Worm (Caenorhabditis elegans): ENCODE results near the gene pals-28.

Gene pals-28

DNA sequence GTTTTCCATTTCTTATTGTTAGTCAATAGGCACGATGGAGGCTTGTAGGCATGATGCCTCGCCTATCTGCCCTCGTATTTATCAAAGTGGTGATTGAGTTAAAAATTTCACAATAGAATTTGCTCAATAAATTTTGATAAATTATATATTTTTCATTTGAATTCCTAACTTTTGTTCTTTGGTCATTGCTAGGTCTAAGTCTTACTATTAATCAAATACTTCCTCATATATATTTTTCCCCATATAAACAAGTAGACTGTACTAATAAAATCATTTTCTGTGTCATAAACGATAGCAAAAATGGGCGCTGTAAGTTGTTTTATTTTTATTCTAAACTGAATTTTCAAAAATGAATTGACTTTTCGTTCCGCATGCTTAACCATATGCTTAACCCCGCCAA lies at the start of gene pals-28:
pals-28 (plus strand) TSS at position 301 of the 400 bp plus-strand sequence.
- TF ChIP-seq W03F9.2 (tag; optimal IDR thresholded peaks at IDR 0.05) (no peak), dao-5 (tag; optimal IDR thresholded peaks at IDR 0.05) (no peak), him-1 (tag; optimal IDR thresholded peaks at IDR 0.05) (no peak)

DNA sequence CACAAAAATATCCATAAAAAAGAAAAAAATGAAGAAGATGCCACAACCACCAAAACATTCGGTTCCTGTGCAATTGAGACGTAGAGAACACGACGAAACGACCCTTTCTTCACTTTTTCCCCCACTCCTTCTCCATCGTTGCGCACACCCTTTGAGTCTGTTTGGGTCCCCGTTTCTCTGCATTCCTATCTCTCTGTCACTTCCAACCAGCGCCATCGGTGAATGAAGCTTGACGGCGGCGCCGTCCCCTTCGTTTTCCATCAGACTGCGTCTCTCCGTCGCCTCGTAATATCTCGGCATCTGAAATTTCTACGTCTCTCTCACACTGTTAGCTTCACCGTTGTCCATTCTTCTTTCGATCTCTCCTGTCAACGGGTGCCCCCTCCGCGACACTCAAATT lies 49.0 kb upstream of the pals-28 start:
- TF ChIP-seq him-1 (tag; optimal IDR thresholded peaks at IDR 0.05): no peak
- TF ChIP-seq dao-5 (tag; optimal IDR thresholded peaks at IDR 0.05): no peak
- TF ChIP-seq W03F9.2 (tag; optimal IDR thresholded peaks at IDR 0.05): peak; percentile 27

DNA sequence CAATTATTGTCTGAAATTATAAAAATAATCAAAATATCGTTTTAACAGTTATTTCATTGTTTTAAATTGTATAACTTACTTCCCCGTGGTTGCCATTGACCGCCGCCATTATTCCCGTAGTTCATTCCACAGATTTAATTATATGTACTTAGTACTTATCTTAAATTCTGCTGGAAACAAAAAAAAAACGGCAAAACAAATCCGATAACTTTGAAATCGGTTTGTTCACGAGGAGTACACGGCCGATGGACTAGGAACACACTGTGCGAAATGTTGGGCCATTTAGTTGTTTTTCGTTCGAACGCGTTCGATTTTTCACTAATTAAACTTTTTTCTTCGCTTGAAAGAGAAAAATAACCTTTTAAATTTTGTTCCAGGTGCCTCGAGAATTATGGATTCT lies 41.5 kb upstream of the pals-28 start, which contains the start of the genes B0285.3 and lcmt-1:
B0285.3 (minus strand) TSS at position 267 of the 400 bp plus-strand sequence.
lcmt-1 (plus strand) TSS at position 377 of the 400 bp plus-strand sequence.
- TF ChIP-seq W03F9.2 (tag; optimal IDR thresholded peaks at IDR 0.05): peak; percentile 55
- TF ChIP-seq dao-5 (tag; optimal IDR thresholded peaks at IDR 0.05): no peak

DNA sequence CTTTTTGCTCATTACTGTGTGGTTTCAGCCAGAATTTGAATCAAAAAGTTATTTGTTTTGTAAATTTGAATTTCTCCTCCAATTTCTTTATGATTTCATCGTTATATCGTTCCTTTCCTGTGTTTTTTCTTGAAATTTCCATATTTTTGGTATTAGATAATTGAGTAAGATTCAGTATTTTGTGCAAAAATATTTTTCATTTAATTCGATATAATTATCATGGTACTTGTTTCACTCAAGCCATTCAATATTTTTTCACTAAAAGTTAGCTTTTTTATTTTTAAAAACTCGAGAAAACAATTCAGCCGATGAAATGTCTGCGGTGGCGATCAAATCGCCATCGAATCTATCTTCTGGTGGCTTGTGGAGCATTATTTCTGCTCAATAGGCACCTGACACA lies 39.6 kb upstream of the pals-28 start, which contains the start of gene hse-5:
hse-5 (plus strand) TSS at position 301 of the 400 bp plus-strand sequence.
- TF ChIP-seq dao-5 (tag; optimal IDR thresholded peaks at IDR 0.05) (no peak), him-1 (tag; optimal IDR thresholded peaks at IDR 0.05) (no peak), W03F9.2 (tag; optimal IDR thresholded peaks at IDR 0.05) (no peak)

DNA sequence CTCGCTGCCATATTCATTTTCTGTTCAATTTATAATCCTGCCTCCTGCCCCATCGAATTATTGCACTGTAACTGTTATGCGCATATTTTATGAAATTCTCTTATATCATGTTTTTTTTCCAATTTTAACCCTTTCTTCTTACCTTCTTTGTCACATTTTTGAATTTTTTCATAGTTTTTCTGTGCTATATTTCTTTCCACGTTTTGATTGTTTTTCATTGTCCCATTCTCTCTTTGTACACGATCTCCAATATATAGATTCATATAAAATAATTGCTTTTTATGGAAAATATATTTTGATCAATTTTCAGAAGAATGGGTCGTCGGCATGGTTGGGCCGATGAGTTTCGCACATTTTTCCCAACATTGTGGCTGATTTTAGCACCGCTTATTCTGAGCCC lies 34.8 kb upstream of the pals-28 start, which contains the start of gene B0285.6:
B0285.6 (plus strand) TSS at position 301 of the 400 bp plus-strand sequence.
- TF ChIP-seq W03F9.2 (tag; optimal IDR thresholded peaks at IDR 0.05) (no peak), him-1 (tag; optimal IDR thresholded peaks at IDR 0.05) (no peak), dao-5 (tag; optimal IDR thresholded peaks at IDR 0.05) (no peak)

DNA sequence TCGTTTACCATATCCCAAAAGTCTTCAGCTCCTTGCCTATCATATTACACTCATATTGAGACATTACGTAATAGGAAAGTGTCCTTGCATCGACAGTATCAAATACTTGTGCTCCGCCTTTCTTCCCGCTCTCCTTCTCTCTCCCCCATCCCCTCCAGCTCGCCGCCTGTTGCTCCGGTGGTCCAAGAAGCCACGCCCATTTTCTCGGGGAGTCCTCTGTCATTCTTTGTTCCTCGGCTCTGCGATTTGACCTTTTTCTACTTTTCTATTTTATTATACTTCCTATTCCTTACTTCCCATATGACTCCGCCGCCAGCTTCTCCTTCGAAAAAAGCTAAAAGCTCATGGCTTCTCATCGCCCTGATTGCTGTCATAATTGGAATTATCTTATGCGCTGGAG lies 28.2 kb upstream of the pals-28 start, which contains the start of gene mnp-1:
mnp-1 (plus strand) TSS at position 211 of the 400 bp plus-strand sequence.
- TF ChIP-seq him-1 (tag; optimal IDR thresholded peaks at IDR 0.05) (no peak), W03F9.2 (tag; optimal IDR thresholded peaks at IDR 0.05) (no peak), dao-5 (tag; optimal IDR thresholded peaks at IDR 0.05) (no peak)

DNA sequence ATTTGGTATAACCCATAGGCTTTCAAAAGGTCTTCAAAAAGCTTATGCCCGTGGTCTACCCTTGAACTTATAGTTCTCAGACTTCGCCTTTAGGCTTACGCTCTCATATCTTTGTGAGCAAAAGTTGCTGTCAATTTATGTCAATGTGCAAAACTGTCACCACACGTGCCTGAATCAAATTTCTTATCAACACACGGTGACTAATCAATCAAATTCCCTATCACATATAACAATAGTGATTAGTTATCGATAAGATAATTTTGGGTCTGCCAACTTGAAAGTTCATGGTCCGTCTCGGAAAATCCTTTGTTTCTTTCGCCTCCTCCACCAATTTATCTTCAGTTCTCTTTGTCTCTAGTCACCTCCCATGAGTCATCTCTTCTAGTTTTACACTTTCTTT lies 27.1 kb upstream of the pals-28 start:
- TF ChIP-seq him-1 (tag; optimal IDR thresholded peaks at IDR 0.05) (no peak), dao-5 (tag; optimal IDR thresholded peaks at IDR 0.05) (no peak), W03F9.2 (tag; optimal IDR thresholded peaks at IDR 0.05) (no peak)

DNA sequence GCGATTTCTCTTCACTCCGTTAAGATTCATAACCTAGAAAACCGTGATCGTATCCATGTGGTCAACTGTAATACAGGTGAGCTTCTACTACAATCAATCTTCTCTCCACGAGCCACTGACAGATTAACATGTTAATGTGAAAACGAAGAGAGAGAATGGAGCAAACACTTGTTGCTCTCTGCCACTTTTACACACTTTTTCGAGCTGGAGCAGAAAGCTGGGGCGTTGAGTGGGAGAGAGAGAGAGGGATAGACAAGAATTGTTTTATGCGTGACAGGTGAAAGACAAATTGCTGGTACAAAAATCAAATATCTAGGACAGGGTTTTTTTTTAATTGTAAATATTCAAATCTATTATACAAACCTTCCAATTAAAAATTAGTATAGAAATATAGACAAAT lies 26.2 kb upstream of the pals-28 start:
- TF ChIP-seq W03F9.2 (tag; optimal IDR thresholded peaks at IDR 0.05) (no peak), him-1 (tag; optimal IDR thresholded peaks at IDR 0.05) (no peak), dao-5 (tag; optimal IDR thresholded peaks at IDR 0.05) (no peak)

DNA sequence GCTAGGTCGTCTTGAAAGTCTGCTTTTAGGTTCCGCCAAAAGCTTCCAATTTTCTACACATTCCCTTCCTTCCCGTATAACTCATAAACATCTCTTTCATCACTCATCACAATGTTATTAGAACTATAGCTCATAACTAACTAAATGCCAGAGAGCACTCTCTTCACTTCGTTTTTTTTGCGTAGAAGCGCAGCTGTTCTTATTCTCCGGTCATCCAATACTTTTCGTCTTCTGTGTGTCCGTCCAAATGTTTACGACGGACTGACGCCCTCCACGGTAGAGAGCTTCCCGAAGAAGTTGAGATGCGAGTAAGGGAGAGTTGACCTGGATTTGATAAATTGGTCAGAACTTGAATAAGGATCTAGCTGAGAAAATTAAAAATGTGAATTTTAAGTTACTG lies 25.4 kb upstream of the pals-28 start:
- no peak for TF ChIP-seq dao-5 (tag; optimal IDR thresholded peaks at IDR 0.05)
- no peak for TF ChIP-seq W03F9.2 (tag; optimal IDR thresholded peaks at IDR 0.05)
- TF ChIP-seq him-1 (tag; optimal IDR thresholded peaks at IDR 0.05): no peak

DNA sequence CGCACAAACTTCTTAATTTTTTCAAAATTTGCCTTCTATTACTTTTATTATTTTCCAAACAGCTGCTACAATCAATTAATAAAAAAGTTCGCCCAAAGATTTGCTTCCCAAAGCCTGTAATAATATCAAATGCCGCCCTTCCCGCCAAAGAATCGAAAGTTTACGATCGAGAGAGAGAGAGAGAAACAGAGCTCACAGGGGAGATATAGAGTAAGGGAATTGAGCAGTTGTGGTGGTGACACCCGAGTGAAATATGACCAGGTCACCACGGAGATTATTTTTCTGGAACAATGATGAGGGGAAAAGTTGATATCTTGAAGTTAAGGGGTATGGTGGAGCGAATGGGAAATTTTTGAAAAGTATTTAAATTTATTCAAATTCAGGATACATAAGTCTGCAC lies 24.7 kb upstream of the pals-28 start:
- no peak for TF ChIP-seq W03F9.2 (tag; optimal IDR thresholded peaks at IDR 0.05)
- no peak for TF ChIP-seq dao-5 (tag; optimal IDR thresholded peaks at IDR 0.05)
- no peak for TF ChIP-seq him-1 (tag; optimal IDR thresholded peaks at IDR 0.05)

DNA sequence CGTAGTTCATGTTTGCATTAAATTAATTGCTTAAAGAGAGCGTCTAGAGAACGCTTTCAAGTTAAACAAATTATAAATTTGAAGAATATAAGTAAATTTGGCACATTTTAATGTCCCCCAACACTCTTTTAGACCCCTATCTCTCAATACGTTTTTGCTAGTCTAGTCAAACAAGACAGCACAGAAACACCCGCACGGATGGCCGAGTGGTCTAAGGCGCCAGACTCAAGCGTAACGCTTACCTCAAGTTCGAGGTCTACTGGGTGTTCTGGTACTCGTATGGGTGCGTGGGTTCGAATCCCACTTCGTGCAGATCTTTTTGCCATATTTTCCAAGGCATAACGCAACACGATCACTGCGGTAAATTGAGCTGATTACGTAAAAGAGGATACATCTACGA lies 22.3 kb upstream of the pals-28 start:
- no peak for TF ChIP-seq W03F9.2 (tag; optimal IDR thresholded peaks at IDR 0.05)
- TF ChIP-seq him-1 (tag; optimal IDR thresholded peaks at IDR 0.05): no peak
- no peak for TF ChIP-seq dao-5 (tag; optimal IDR thresholded peaks at IDR 0.05)

DNA sequence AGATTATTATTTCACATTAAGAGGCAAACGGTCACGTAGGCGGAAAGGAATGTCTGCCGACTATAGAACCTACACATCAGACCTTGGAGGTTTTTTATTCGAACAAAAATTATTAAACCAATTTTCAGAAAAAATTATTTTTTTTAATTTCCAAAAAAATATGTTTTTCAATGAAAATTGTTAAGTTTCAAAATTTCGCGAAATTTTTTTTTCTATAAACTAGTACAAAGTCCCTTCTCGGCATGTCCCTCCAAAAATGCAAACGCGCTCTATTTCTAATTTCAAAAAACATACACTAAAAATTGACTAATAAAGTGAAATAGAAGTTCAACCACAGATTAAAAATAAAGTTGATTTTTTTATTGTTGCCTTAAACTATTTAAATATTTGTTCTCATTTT lies 19.6 kb upstream of the pals-28 start, which contains the start of gene ckb-1:
ckb-1 (plus strand) TSS at position 301 of the 400 bp plus-strand sequence.
- TF ChIP-seq dao-5 (tag; optimal IDR thresholded peaks at IDR 0.05) (no peak), him-1 (tag; optimal IDR thresholded peaks at IDR 0.05) (no peak), W03F9.2 (tag; optimal IDR thresholded peaks at IDR 0.05) (no peak)

DNA sequence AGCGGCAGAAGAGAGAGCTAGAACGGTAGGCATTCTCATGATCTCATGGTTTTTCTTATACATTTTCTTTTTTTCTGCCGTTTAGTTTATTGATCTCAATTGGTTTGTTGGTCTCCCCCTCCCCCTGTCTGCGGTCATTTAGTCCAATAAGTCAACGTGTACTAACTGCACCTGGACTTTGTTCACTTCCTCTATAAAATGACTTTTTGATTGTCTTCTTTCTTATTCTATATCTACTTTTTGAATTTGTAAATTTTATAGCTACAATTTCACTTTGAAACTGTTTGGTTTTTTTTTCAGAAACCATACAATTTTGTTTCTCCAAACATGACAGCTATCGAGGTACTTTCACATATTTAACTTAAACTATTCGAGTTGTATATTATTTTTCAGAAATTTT lies 16.9 kb upstream of the pals-28 start, which contains the start of gene ckb-2:
ckb-2 (plus strand) TSS at position 301 of the 400 bp plus-strand sequence.
- TF ChIP-seq W03F9.2 (tag; optimal IDR thresholded peaks at IDR 0.05) (no peak), dao-5 (tag; optimal IDR thresholded peaks at IDR 0.05) (no peak), him-1 (tag; optimal IDR thresholded peaks at IDR 0.05) (no peak)

DNA sequence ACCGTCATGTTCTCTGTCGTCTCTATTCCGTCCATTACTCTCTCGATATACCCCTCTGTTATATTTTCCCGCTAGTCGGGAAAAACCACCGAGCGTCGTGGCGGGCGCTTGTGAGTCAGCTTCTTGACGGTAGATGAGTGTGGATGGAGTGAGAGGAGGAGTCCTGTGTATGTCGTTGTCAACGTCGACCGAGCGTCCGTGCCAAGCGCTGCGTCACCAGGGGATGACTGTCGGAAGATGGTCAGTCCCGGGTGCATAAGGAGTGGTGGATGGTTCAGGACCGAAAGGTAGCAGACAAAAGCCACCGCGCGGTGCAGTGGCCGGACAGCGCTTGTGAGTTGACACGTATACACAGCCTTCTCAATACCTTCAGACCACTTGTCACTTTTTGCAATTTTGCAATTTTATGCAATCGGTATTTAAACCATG lies 15.2 kb upstream of the pals-28 start:
- peak; percentile 75 for TF ChIP-seq dao-5 (tag; optimal IDR thresholded peaks at IDR 0.05)

DNA sequence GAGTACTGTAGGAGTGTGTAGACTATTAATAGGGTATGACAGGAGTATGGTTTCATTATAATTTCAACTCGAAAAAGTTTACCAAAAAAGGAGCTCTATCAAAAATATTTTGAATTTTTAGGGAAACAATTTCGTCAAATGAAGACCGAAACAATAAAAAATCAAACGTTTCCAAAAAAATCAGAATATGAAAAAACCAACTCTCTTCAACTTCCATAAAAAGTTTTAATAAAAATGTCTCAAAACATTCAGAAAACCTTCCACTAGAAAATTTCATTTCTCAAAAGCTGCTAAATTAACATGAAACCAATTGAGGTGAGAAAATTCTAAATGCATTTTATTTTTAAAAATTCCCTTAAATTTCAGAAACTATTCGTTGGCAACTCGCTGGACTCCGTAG lies 14.0 kb upstream of the pals-28 start, which contains the start of gene ckb-3:
ckb-3 (plus strand) TSS at position 301 of the 400 bp plus-strand sequence.
- no peak for TF ChIP-seq W03F9.2 (tag; optimal IDR thresholded peaks at IDR 0.05)
- TF ChIP-seq him-1 (tag; optimal IDR thresholded peaks at IDR 0.05): no peak
- no peak for TF ChIP-seq dao-5 (tag; optimal IDR thresholded peaks at IDR 0.05)

Measured in whole organism, L4/young adult.